Fruit fly (Drosophila melanogaster) whole organism, embryonic: Measurements from ENCODE around the gene Sfxn2.

Experiments used
- CG12071 ChIP-seq: fragments of 200-800 bp; sonication (Bioruptor generic); optimal IDR thresholded peaks from 3 replicates; lab custom pipeline; 2018; ENCODE audit warnings: missing biosample characterization, mild to moderate bottlenecking, missing genetic modification characterization
- CG13296 ChIP-seq: fragments of 200-800 bp; sonication (Bioruptor generic); optimal IDR thresholded peaks from 3 replicates; lab custom pipeline; 2018; ENCODE audit warnings: missing biosample characterization, mild to moderate bottlenecking, missing genetic modification characterization
- CG13894 ChIP-seq: fragments of 200-800 bp; sonication (Bioruptor generic); optimal IDR thresholded peaks from 3 replicates; lab custom pipeline; 2018; ENCODE audit warnings: missing biosample characterization, mild to moderate bottlenecking, missing genetic modification characterization, moderate library complexity
- CG14710 ChIP-seq: fragments of 200-800 bp; sonication (Bioruptor generic); optimal IDR thresholded peaks from 3 replicates; lab custom pipeline; 2019; ENCODE audit warnings: missing biosample characterization, mild to moderate bottlenecking, missing genetic modification characterization, moderate library complexity
- CG15269 ChIP-seq: fragments of 200-800 bp; sonication (Bioruptor generic); optimal IDR thresholded peaks from 2 replicates; lab custom pipeline; 2018; ENCODE audit warnings: missing biosample characterization, mild to moderate bottlenecking, missing genetic modification characterization, moderate library complexity
- CG17328 ChIP-seq: fragments of 200-800 bp; sonication (Bioruptor generic); IDR thresholded peaks from 2 replicates; pipeline ENCODE4 v1.3.6; 2022; ENCODE audit warnings: missing biosample characterization, missing genetic modification characterization
- CG2120 ChIP-seq: fragments of 200-800 bp; sonication (Bioruptor generic); optimal IDR thresholded peaks from 3 replicates; lab custom pipeline; 2016; ENCODE audit warnings: missing biosample characterization, missing genetic modification characterization
- CG3995 ChIP-seq: fragments of 200-800 bp; sonication (Bioruptor generic); optimal IDR thresholded peaks from 3 replicates; lab custom pipeline; 2016; ENCODE audit warnings: missing biosample characterization, missing genetic modification characterization
- CG4282 ChIP-seq: fragments of 200-800 bp; sonication (Bioruptor generic); optimal IDR thresholded peaks from 2 replicates; lab custom pipeline; 2016; ENCODE audit warnings: missing biosample characterization, missing genetic modification characterization
- CG4404 ChIP-seq: fragments of 200-800 bp; sonication (Bioruptor generic); IDR thresholded peaks from 2 replicates; pipeline ENCODE4 v1.3.6; 2022; ENCODE audit warnings: missing biosample characterization, missing genetic modification characterization
- CG4617 ChIP-seq: fragments of 200-800 bp; sonication (Bioruptor generic); optimal IDR thresholded peaks from 3 replicates; lab custom pipeline; 2016; ENCODE audit warnings: missing biosample characterization, missing genetic modification characterization, borderline replicate concordance
- CG4730 ChIP-seq: fragments of 200-800 bp; sonication (Bioruptor generic); IDR thresholded peaks from 2 replicates; pipeline ENCODE4 v1.3.6; 2022; ENCODE audit warnings: missing biosample characterization, missing genetic modification characterization
- CG5180 ChIP-seq: fragments of 200-800 bp; sonication (Bioruptor generic); optimal IDR thresholded peaks from 3 replicates; lab custom pipeline; 2017; ENCODE audit warnings: missing biosample characterization, missing genetic modification characterization, mild to moderate bottlenecking, moderate library complexity, missing genetic modification reagents
- CG6765 ChIP-seq: fragments of 200-800 bp; sonication (Bioruptor generic); optimal IDR thresholded peaks from 3 replicates; lab custom pipeline; 2017; ENCODE audit warnings: missing biosample characterization, mild to moderate bottlenecking, missing genetic modification characterization
- CG7745 ChIP-seq: fragments of 200-800 bp; sonication (Bioruptor generic); optimal IDR thresholded peaks from 2 replicates; lab custom pipeline; 2018; ENCODE audit warnings: missing biosample characterization, mild to moderate bottlenecking, missing genetic modification characterization, moderate library complexity
- CG9609 ChIP-seq: fragments of 200-800 bp; sonication (Bioruptor generic); optimal IDR thresholded peaks from 3 replicates; lab custom pipeline; 2016; ENCODE audit warnings: missing biosample characterization, missing genetic modification characterization
- D19B ChIP-seq: fragments of 200-800 bp; sonication (Bioruptor generic); optimal IDR thresholded peaks from 2 replicates; lab custom pipeline; 2017; ENCODE audit warnings: missing biosample characterization, mild to moderate bottlenecking, missing genetic modification characterization
- Drgx ChIP-seq: fragments of 200-800 bp; sonication (Bioruptor generic); IDR thresholded peaks from 2 replicates; pipeline ENCODE4 v1.3.6; 2022; ENCODE audit warnings: missing biosample characterization, missing genetic modification characterization
- Fer3 ChIP-seq: fragments of 200-800 bp; sonication (Bioruptor generic); optimal IDR thresholded peaks from 2 replicates; lab custom pipeline; 2018; ENCODE audit warnings: missing biosample characterization, mild to moderate bottlenecking, missing genetic modification characterization, moderate library complexity
- HHEX ChIP-seq: fragments of 200-800 bp; sonication (Bioruptor generic); optimal IDR thresholded peaks from 3 replicates; lab custom pipeline; 2017; ENCODE audit warnings: missing biosample characterization, mild to moderate bottlenecking, missing genetic modification characterization, missing genetic modification reagents
- Hr3 ChIP-seq: fragments of 200-800 bp; sonication (Bioruptor generic); optimal IDR thresholded peaks from 3 replicates; lab custom pipeline; 2016; ENCODE audit warnings: missing biosample characterization, missing genetic modification characterization
- Med ChIP-seq: fragments of 200-800 bp; sonication (Bioruptor generic); peaks from one replicate; lab custom pipeline; 2016; ENCODE audit warnings: missing biosample characterization, missing genetic modification characterization, mild to moderate bottlenecking, inconsistent platforms, moderate library complexity
- Neu2 ChIP-seq: fragments of 200-800 bp; sonication (Bioruptor generic); optimal IDR thresholded peaks from 3 replicates; lab custom pipeline; 2016; ENCODE audit warnings: missing biosample characterization, missing genetic modification characterization, borderline replicate concordance
- Oli ChIP-seq: fragments of 200-800 bp; sonication (Bioruptor generic); optimal IDR thresholded peaks from 2 replicates; lab custom pipeline; 2018; ENCODE audit warnings: missing biosample characterization, mild to moderate bottlenecking, missing genetic modification characterization, moderate library complexity
- Xbp1 ChIP-seq: fragments of 200-800 bp; sonication (Bioruptor generic); optimal IDR thresholded peaks from 3 replicates; lab custom pipeline; 2016; ENCODE audit warnings: missing biosample characterization, mild to moderate bottlenecking, missing genetic modification characterization
- ase ChIP-seq: fragments of 200-800 bp; sonication (Bioruptor generic); IDR thresholded peaks from 3 replicates; pipeline ENCODE4 v1.3.6; 2022; ENCODE audit warnings: missing biosample characterization, missing genetic modification characterization
- bcd ChIP-seq: fragments of 200-800 bp; sonication (Bioruptor generic); optimal IDR thresholded peaks from 2 replicates; lab custom pipeline; 2017; ENCODE audit warnings: missing biosample characterization, mild to moderate bottlenecking, missing genetic modification characterization
- dmrt11E ChIP-seq: fragments of 200-800 bp; sonication (Bioruptor generic); optimal IDR thresholded peaks from 3 replicates; lab custom pipeline; 2018; ENCODE audit warnings: missing biosample characterization, mild to moderate bottlenecking, missing genetic modification characterization, moderate library complexity
- dmrt99B ChIP-seq: fragments of 200-800 bp; sonication (Bioruptor generic); optimal IDR thresholded peaks from 2 replicates; lab custom pipeline; 2018; ENCODE audit warnings: missing biosample characterization, mild to moderate bottlenecking, missing genetic modification characterization, moderate library complexity
- eve ChIP-seq, 2 experiments: fragments of >200 bp; optimal IDR thresholded peaks; 2 replicates each; lab custom pipeline; 2017; ENCODE audit warnings: missing biosample characterization in 2 of 2, missing genetic modification characterization in 2 of 2
- fd102C ChIP-seq: fragments of 200-800 bp; sonication (Bioruptor generic); optimal IDR thresholded peaks from 2 replicates; lab custom pipeline; 2018; ENCODE audit warnings: missing biosample characterization, mild to moderate bottlenecking, missing genetic modification characterization, moderate library complexity
- fd96Cb ChIP-seq: fragments of 200-800 bp; sonication (Bioruptor generic); optimal IDR thresholded peaks from 2 replicates; lab custom pipeline; 2018; ENCODE audit warnings: missing biosample characterization, mild to moderate bottlenecking, missing genetic modification characterization, moderate library complexity
- gcm ChIP-seq: fragments of 200-800 bp; sonication (Bioruptor generic); optimal IDR thresholded peaks from 2 replicates; lab custom pipeline; 2019; ENCODE audit warnings: missing biosample characterization, mild to moderate bottlenecking, missing genetic modification characterization, moderate library complexity
- gt ChIP-seq: fragments of 200-800 bp; sonication (Bioruptor generic); IDR thresholded peaks from 2 replicates; pipeline ENCODE4 v1.3.6; 2022; ENCODE audit warnings: missing biosample characterization, missing genetic modification characterization
- hb ChIP-seq: fragments of 200-800 bp; sonication (Bioruptor generic); IDR thresholded peaks from 3 replicates; pipeline ENCODE4 v1.3.6; 2022; ENCODE audit warnings: missing biosample characterization, missing genetic modification characterization; ENCODE audit not compliant: partially characterized antibody
- ken ChIP-seq: fragments of 200-800 bp; sonication (Bioruptor generic); IDR thresholded peaks from 3 replicates; pipeline ENCODE4 v1.3.6; 2022; ENCODE audit warnings: missing biosample characterization, missing genetic modification characterization
- klu ChIP-seq: fragments of 200-800 bp; sonication (Bioruptor generic); IDR thresholded peaks from 2 replicates; pipeline ENCODE4 v1.3.6; 2022; ENCODE audit warnings: missing biosample characterization, missing genetic modification characterization
- nerfin-1 ChIP-seq: fragments of 200-800 bp; sonication (Bioruptor generic); optimal IDR thresholded peaks from 3 replicates; lab custom pipeline; 2019; ENCODE audit warnings: missing biosample characterization, mild to moderate bottlenecking, missing genetic modification characterization, moderate library complexity
- row ChIP-seq: fragments of 200-800 bp; sonication (Bioruptor generic); IDR thresholded peaks from 3 replicates; pipeline ENCODE4 v1.3.6; 2022; ENCODE audit warnings: missing biosample characterization, missing genetic modification characterization
- salm ChIP-seq: fragments of 200-800 bp; sonication (Bioruptor generic); optimal IDR thresholded peaks from 2 replicates; lab custom pipeline; 2018; ENCODE audit warnings: missing biosample characterization, mild to moderate bottlenecking, missing genetic modification characterization
- sc ChIP-seq, 3 experiments: fragments of >200 bp in 2 of 3; fragments of 200-800 bp in 1 of 3; sonication (Bioruptor generic) in 1 of 3; optimal IDR thresholded peaks; 2 replicates in 2 of 3; 3 replicates in 1 of 3; lab custom pipeline; 2017; ENCODE audit warnings: mild to moderate bottlenecking in 1 of 3, missing biosample characterization in 1 of 3, missing genetic modification characterization in 1 of 3, missing genetic modification reagents in 1 of 3
- seq ChIP-seq: fragments of 200-800 bp; sonication (Bioruptor generic); IDR thresholded peaks from 2 replicates; pipeline ENCODE4 v1.3.6; 2022; ENCODE audit warnings: missing biosample characterization, missing genetic modification characterization
- slbo ChIP-seq: fragments of 200-800 bp; sonication (Bioruptor generic); IDR thresholded peaks from 2 replicates; pipeline ENCODE4 v1.3.6; 2022; ENCODE audit warnings: missing biosample characterization, missing genetic modification characterization
- sob ChIP-seq: fragments of 200-800 bp; sonication (Bioruptor generic); IDR thresholded peaks from 2 replicates; pipeline ENCODE4 v1.3.6; 2022; ENCODE audit warnings: missing biosample characterization, missing genetic modification characterization
- sug ChIP-seq: fragments of 200-800 bp; optimal IDR thresholded peaks from 2 replicates; lab custom pipeline; 2019; ENCODE audit warnings: missing biosample characterization, mild to moderate bottlenecking, missing genetic modification characterization, moderate library complexity
- tup ChIP-seq: fragments of 200-800 bp; sonication (Bioruptor generic); optimal IDR thresholded peaks from 2 replicates; lab custom pipeline; 2016; ENCODE audit warnings: missing biosample characterization, mild to moderate bottlenecking, missing genetic modification characterization, moderate library complexity

Sfxn2 gene

DNA sequence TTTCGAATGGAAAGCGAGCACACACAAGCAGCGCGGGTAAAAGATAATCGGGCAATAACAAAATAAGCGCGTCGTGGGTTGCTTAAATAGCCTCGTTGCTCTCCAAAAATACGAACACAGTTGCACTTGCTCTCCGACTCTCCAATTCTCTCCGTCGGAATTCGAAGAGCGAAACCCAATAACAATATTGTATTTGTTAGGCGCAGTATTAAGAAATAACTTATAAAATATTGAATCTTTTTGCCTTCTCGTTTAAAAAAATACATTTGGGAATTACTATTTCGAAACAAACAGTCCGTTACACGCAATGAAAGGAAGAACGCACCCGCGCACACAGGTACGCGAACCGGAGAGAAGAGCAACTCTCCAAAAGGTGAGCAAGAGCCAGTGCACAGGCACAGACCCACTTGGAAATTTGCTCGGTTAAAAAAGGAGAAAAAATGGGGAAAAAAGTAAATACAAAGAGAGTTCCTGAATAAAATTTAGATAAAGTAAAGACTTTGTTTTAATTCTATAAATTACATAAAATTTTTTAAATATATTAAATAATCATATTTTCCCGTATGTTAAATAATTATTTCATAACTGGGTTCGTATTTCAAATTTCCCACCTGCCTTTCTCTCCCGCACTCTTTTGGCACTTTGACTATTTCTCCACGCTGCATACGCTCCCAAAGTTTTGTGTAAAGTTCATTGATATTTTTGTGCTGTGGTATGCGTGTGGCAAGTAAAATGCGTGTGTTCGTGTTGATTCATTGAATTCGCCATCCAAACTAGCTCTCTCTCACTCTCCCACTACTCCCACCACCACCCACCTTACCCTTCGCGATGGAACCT lies 23.6 kb downstream of the Sfxn2 start, which contains the start of gene Mkp3 (continued):
- TF ChIP-seq CG3995 = peak; percentile 55
- peak in 1 of 2 experiments; percentile 75 for TF ChIP-seq eve (GFP tag; optimal IDR thresholded peaks at IDR 0.05; lab: Kevin White, UChicago)
- TF ChIP-seq seq = peak; percentile 92
- peak; percentile 70 for TF ChIP-seq CG5180
- peak; percentile 78 for TF ChIP-seq CG2120
- peak; percentile 19 for TF ChIP-seq CG9609
- TF ChIP-seq D19B (GFP tag; lab: Kevin White, UChicago) = peak; percentile 82
- TF ChIP-seq slbo (GFP tag; lab: Robert Waterston, UW) = peak; percentile 92
- peak; percentile 92 for TF ChIP-seq HHEX
- peak; percentile 90 for TF ChIP-seq sob
- TF ChIP-seq CG17328 = peak; percentile 80
- peak; percentile 6 for TF ChIP-seq CG4617 (GFP tag; lab: Kevin White, UChicago)
- no peak for TF ChIP-seq hb
- TF ChIP-seq ken (GFP tag; lab: Robert Waterston, UW) = peak; percentile 80
- peak; percentile 90 for TF ChIP-seq sug (tag; lab: Kevin White, UChicago)
- no peak for TF ChIP-seq CG4282 (GFP tag; lab: Kevin White, UChicago)
- peak; percentile 94 for TF ChIP-seq CG13296 (GFP tag; lab: Kevin White, UChicago)
- TF ChIP-seq CG12071 (GFP tag; lab: Kevin White, UChicago) = peak; percentile 40
- peak; percentile 92 for TF ChIP-seq Drgx (GFP tag; lab: Robert Waterston, UW)
- peak; percentile 92 for TF ChIP-seq salm
- TF ChIP-seq CG7745 (tag; lab: Kevin White, UChicago) = no peak
- peak; percentile 89 for TF ChIP-seq CG6765 (GFP tag; lab: Kevin White, UChicago)
- TF ChIP-seq Neu2 (GFP tag; lab: Kevin White, UChicago) = no peak
- TF ChIP-seq nerfin-1 = peak; percentile 79
- peak; percentile 79 for TF ChIP-seq CG4730 (GFP tag; lab: Robert Waterston, UW)
- peak; percentile 71 for TF ChIP-seq Xbp1 (GFP tag; lab: Kevin White, UChicago)
- peak; percentile 61 for TF ChIP-seq gt
- no peak; the same call in none of the 2 replicates for TF ChIP-seq klu (GFP tag; lab: Robert Waterston, UW)
- TF ChIP-seq, all 482 proteins: peak for 335

DNA sequence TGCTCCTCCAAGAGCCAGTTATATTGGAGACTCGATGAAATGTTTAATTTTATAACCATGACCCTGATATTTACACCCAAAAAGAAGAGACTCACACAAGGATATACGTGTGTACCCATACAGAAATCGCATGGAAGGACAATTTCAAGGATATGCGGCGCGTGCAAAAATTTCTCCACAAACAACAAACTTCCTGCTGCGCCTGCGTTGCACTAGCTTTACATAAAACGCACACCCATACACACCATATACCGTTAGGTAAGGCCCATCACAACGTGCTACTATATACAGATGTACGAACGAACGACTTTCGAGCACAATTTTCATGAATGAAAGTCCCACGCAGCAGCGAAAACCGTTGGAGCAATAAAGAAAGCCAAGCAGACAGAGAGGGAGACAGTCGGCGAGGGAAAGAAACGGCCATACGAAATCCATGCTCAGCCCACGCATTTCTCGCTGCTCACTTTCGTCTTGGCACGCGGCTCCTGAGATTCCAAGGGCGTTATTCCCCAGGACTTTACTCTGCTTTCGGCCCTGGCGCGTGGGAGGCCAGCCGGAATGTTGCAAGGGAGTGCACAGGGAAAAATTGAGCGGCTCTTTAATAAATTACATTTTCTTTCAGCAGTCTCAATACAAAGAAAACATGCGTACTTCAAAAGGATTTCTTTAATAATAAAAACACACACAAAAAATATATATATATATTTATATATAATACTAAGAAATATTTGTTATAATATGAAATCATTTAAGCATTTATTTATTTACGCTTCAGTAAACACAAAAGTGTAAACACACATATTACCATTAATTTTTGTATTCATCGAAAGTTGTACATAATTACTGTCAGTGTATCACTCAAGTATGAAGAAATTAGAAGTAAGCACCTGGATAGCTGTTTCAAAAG lies 24.7 kb downstream of the Sfxn2 start:
- TF ChIP-seq tup (no peak), CG4404 (GFP tag; lab: Robert Waterston, UW) (no peak), CG14710 (tag; lab: Kevin White, UChicago) (peak; percentile 35), fd102C (GFP tag; lab: Kevin White, UChicago) (no peak), Oli (tag; lab: Kevin White, UChicago) (peak; percentile 21), CG15269 (tag; lab: Kevin White, UChicago) (peak; percentile 38), Med (GFP tag; lab: Kevin White, UChicago) (peak; percentile 81), row (peak; percentile 30; the same call in 1 of the 3 replicates), Hr3 (peak; percentile 10), bcd (GFP tag; lab: Kevin White, UChicago) (peak; percentile 17), ase (GFP tag; lab: Robert Waterston, UW) (0 out of 3 replicates have a peak, but pooled peaks have one; percentile 18), gcm (GFP tag; lab: Kevin White, UChicago) (peak; percentile 46), CG13894 (tag; lab: Kevin White, UChicago) (peak; percentile 88), dmrt11E (tag; lab: Kevin White, UChicago) (peak; percentile 19), sc (optimal IDR thresholded peaks at IDR 0.05; lab: Kevin White, UChicago) (no peak), sc (GFP tag; optimal IDR thresholded peaks at IDR 0.05; lab: Kevin White, UChicago) (peak; percentile 6), dmrt99B (peak; percentile 59), fd96Cb (peak; percentile 44), CG2120 (peak; percentile 31), Fer3 (tag; lab: Kevin White, UChicago) (peak; percentile 37)
